Fruit fly (Drosophila melanogaster): Measurements from ENCODE around the gene Rpt2.

The Rpt2 gene

dm6 chr3R:23921701-23922501 lies 9.5 kb downstream of the Rpt2 start (continued):
- TF ChIP-seq CG8281 (tag; optimal IDR thresholded peaks at IDR 0.05) (peak; percentile 12), D (optimal IDR thresholded peaks at IDR 0.05) (no peak), D (GFP tag; optimal IDR thresholded peaks at IDR 0.05) (peak; percentile 20), Bgb (GFP tag; IDR thresholded peaks at IDR 0.05; ENCODE audit: partially characterized antibody) (no peak; the same call in 1 of the 2 replicates), Awh (GFP tag; IDR thresholded peaks at IDR 0.05) (peak; percentile 54; the same call in 1 of the 2 replicates), sisA (GFP tag; IDR thresholded peaks at IDR 0.05) (peak; percentile 49), cad (GFP tag; optimal IDR thresholded peaks at IDR 0.05) (no peak), Meics (GFP tag; optimal IDR thresholded peaks at IDR 0.05) (peak; percentile 5), onecut (GFP tag; IDR thresholded peaks at IDR 0.05) (peak; percentile 12; the same call in 1 of the 2 replicates), CG9817 (tag; optimal IDR thresholded peaks at IDR 0.05) (peak; percentile 32), CG33557 (GFP tag; optimal IDR thresholded peaks at IDR 0.05) (no peak), CG10321 (GFP tag; IDR thresholded peaks at IDR 0.05) (no peak), lbe (GFP tag; optimal IDR thresholded peaks at IDR 0.05) (peak; percentile 21), CG31441 (GFP tag; IDR thresholded peaks at IDR 0.05) (0 out of 2 replicates have a peak, but pooled peaks have one; percentile 17), chif (GFP tag; optimal IDR thresholded peaks at IDR 0.05) (no peak), gt (GFP tag; IDR thresholded peaks at IDR 0.05) (no peak), CG10147 (GFP tag; optimal IDR thresholded peaks at IDR 0.05) (no peak), CG18262 (tag; optimal IDR thresholded peaks at IDR 0.05) (peak; percentile 26), prd (optimal IDR thresholded peaks at IDR 0.05) (no peak), prd (GFP tag; IDR thresholded peaks at IDR 0.05) (peak; percentile 32; the same call in 1 of the 3 replicates), fru (optimal IDR thresholded peaks at IDR 0.05) (no peak), nom (GFP tag; optimal IDR thresholded peaks at IDR 0.05) (no peak), CG32772 (GFP tag; IDR thresholded peaks at IDR 0.05) (0 out of 2 replicates have a peak, but pooled peaks have one; percentile 7), gro (GFP tag; optimal IDR thresholded peaks at IDR 0.05) (no peak), CG10959 (GFP tag; IDR thresholded peaks at IDR 0.05) (no peak), Trl (optimal IDR thresholded peaks at IDR 0.05) (peak; percentile 65 to 79), Trl (GFP tag; optimal IDR thresholded peaks at IDR 0.05) (no peak), CG4730 (GFP tag; IDR thresholded peaks at IDR 0.05) (peak; percentile 48; the same call in 1 of the 2 replicates), Mad (GFP tag; optimal IDR thresholded peaks at IDR 0.05) (no peak), Elba2 (GFP tag; optimal IDR thresholded peaks at IDR 0.05) (no peak), CG11504 (tag; optimal IDR thresholded peaks at IDR 0.05) (peak; percentile 59), aop (GFP tag; IDR thresholded peaks at IDR 0.05) (no peak), CG12942 (GFP tag; optimal IDR thresholded peaks at IDR 0.05) (no peak), Drgx (GFP tag; IDR thresholded peaks at IDR 0.05) (peak; percentile 74), CG18599 (GFP tag; optimal IDR thresholded peaks at IDR 0.05) (peak; percentile 23), Jarid2 (GFP tag; optimal IDR thresholded peaks at IDR 0.05) (no peak), ac (GFP tag; optimal IDR thresholded peaks at IDR 0.05) (peak; percentile 26), Oli (tag; optimal IDR thresholded peaks at IDR 0.05) (peak; percentile 55), CG2678 (tag; optimal IDR thresholded peaks at IDR 0.05) (peak; percentile 60), Dref (GFP tag; IDR thresholded peaks at IDR 0.05) (no peak), CG13624 (GFP tag; optimal IDR thresholded peaks at IDR 0.05) (no peak), slbo (GFP tag; IDR thresholded peaks at IDR 0.05) (peak; percentile 40), CG12391 (tag; optimal IDR thresholded peaks at IDR 0.05) (peak; percentile 37), sc (optimal IDR thresholded peaks at IDR 0.05) (no peak), sc (GFP tag; optimal IDR thresholded peaks at IDR 0.05) (no peak)

Data from whole organism, embryonic.